Fruit fly (Drosophila melanogaster): ENCODE data around the gene CG11722.

Gene CG11722

dm6 chr3R:10087206-10087927, 42.0 kb upstream of the CG11722 start (continued):
- peak; percentile 47 for TF ChIP-seq Dad (GFP tag; optimal IDR thresholded peaks at IDR 0.05)
- TF ChIP-seq CG13624 (GFP tag; optimal IDR thresholded peaks at IDR 0.05): peak; percentile 72
- peak; percentile 39 for TF ChIP-seq CG12942 (GFP tag; optimal IDR thresholded peaks at IDR 0.05)
- TF ChIP-seq CG10267 (tag; optimal IDR thresholded peaks at IDR 0.05): peak; percentile 20
- peak; percentile 77 for TF ChIP-seq CG18599 (GFP tag; optimal IDR thresholded peaks at IDR 0.05)
- peak; percentile 65; the same call in 2 of the 3 replicates for TF ChIP-seq Dbx (GFP tag; IDR thresholded peaks at IDR 0.05)
- no peak for TF ChIP-seq CkIIα-i1 (GFP tag; IDR thresholded peaks at IDR 0.05)
- TF ChIP-seq GATAe (GFP tag; conservative IDR thresholded peaks at IDR 0.05): 0 out of 2 replicates have a peak, but pooled peaks have one; percentile 8

- TF ChIP-seq sd (tag; optimal IDR thresholded peaks at IDR 0.05) (peak; percentile 73), CG5953 (GFP tag; IDR thresholded peaks at IDR 0.05) (peak; percentile 27; the same call in 1 of the 2 replicates), fd64A (GFP tag; optimal IDR thresholded peaks at IDR 0.05) (no peak), phol (tag; optimal IDR thresholded peaks at IDR 0.05) (peak; percentile 11), CG17361 (GFP tag; IDR thresholded peaks at IDR 0.05) (peak; percentile 49; the same call in 2 of the 3 replicates), CG9876 (GFP tag; optimal IDR thresholded peaks at IDR 0.05) (no peak), sens (GFP tag) (peak; percentile 73), gem (tag; optimal IDR thresholded peaks at IDR 0.05) (peak; percentile 31), dmrt99B (tag; optimal IDR thresholded peaks at IDR 0.05) (peak; percentile 35), CG18262 (tag; optimal IDR thresholded peaks at IDR 0.05) (peak; percentile 12), zfh1 (GFP tag; IDR thresholded peaks at IDR 0.05) (no peak), Sox102F (GFP tag; optimal IDR thresholded peaks at IDR 0.05) (peak; percentile 40), CG11504 (tag; optimal IDR thresholded peaks at IDR 0.05) (peak; percentile 22), hb (GFP tag; IDR thresholded peaks at IDR 0.05; ENCODE audit: partially characterized antibody) (no peak), Sox100B (GFP tag; optimal IDR thresholded peaks at IDR 0.05) (peak; percentile 11), eve (GFP tag; optimal IDR thresholded peaks at IDR 0.05) (peak in 1 of 2 experiments; percentile 28), CG9437 (GFP tag; optimal IDR thresholded peaks at IDR 0.05) (peak; percentile 28)
Observed at dm6 chr3R:10086683-10087082, 41.3 kb upstream of the CG11722 start.

dm6 chr3R:10086222-10086621, 40.9 kb upstream of the CG11722 start:
- TF ChIP-seq sr (GFP tag; IDR thresholded peaks at IDR 0.05) (peak; percentile 76; the same call in 2 of the 3 replicates), CG9437 (GFP tag; optimal IDR thresholded peaks at IDR 0.05) (peak; percentile 52), cas (GFP tag; IDR thresholded peaks at IDR 0.05) (no peak), CG32767 (GFP tag; IDR thresholded peaks at IDR 0.05) (no peak), ci (GFP tag; IDR thresholded peaks at IDR 0.05) (peak; percentile 50; the same call in 1 of the 3 replicates), Pdp1 (GFP tag; optimal IDR thresholded peaks at IDR 0.05) (peak in 1 of 2 experiments; percentile 49), sens-2 (GFP tag; IDR thresholded peaks at IDR 0.05) (no peak)

DNA sequence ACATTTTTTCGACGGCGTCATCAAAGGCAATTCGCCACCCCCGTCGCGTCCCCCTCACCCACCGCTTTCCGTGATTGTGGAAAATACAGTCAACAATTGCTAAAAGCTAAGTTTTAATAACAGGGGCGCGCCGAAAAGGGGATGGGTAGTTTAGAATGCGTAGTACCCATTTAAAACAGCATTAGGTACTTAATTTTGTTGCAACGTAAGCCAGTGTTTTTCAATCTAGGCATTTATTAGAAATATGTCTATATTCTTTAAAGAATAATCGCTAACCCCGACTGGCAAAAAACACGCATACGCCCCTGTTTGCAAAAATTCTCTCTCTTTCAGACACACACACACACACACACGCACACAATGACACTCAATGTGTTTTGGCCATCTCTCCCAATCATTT, 39.6 kb upstream of the CG11722 start:
- TF ChIP-seq Mrtf (GFP tag; IDR thresholded peaks at IDR 0.05): 0 out of 3 replicates have a peak, but pooled peaks have one; percentile 40
- no peak for TF ChIP-seq aop (GFP tag; IDR thresholded peaks at IDR 0.05)
- peak; percentile 70 for TF ChIP-seq Atf6 (GFP tag; IDR thresholded peaks at IDR 0.05)
- TF ChIP-seq grn (GFP tag; optimal IDR thresholded peaks at IDR 0.05): no peak
- TF ChIP-seq CG4707 (GFP tag; optimal IDR thresholded peaks at IDR 0.05): no peak
- TF ChIP-seq CG6854 (GFP tag; optimal IDR thresholded peaks at IDR 0.05): no peak
- peak; percentile 70 for TF ChIP-seq CG2678 (tag; optimal IDR thresholded peaks at IDR 0.05)
- TF ChIP-seq CG33557 (GFP tag; optimal IDR thresholded peaks at IDR 0.05): no peak
- no peak for TF ChIP-seq Dip2 (GFP tag; IDR thresholded peaks at IDR 0.05)
- peak; percentile 7 for TF ChIP-seq sd (tag; optimal IDR thresholded peaks at IDR 0.05)
- no peak for TF ChIP-seq ac (GFP tag; optimal IDR thresholded peaks at IDR 0.05)
- TF ChIP-seq Dbx (GFP tag; IDR thresholded peaks at IDR 0.05): peak; percentile 81
- TF ChIP-seq maf-S (GFP tag; optimal IDR thresholded peaks at IDR 0.05): no peak
- no peak for TF ChIP-seq CG7271 (tag; optimal IDR thresholded peaks at IDR 0.05)
- peak; percentile 70 for TF ChIP-seq wdn (GFP tag; IDR thresholded peaks at IDR 0.05)
- TF ChIP-seq CG8765 (GFP tag; IDR thresholded peaks at IDR 0.05): peak; percentile 68; the same call in 1 of the 2 replicates
- no peak for TF ChIP-seq Six4 (GFP tag; optimal IDR thresholded peaks at IDR 0.05)

Measured in whole organism, embryonic.